Worm (Caenorhabditis elegans): ENCODE results near the gene Y54G11A.1.

Y54G11A.1 gene

ce11 chrII:14250147-14250965 lies 18.6 kb downstream of the Y54G11A.1 start, which contains the start of gene hmg-1.1 (continued):
- TF ChIP-seq egl-27 (tag; optimal IDR thresholded peaks at IDR 0.05): no peak
- no peak for TF ChIP-seq nhr-76 (tag; optimal IDR thresholded peaks at IDR 0.05)
- TF ChIP-seq sup-37 (GFP tag; optimal IDR thresholded peaks at IDR 0.05): no peak
- TF ChIP-seq snu-23 (GFP tag; optimal IDR thresholded peaks at IDR 0.05): peak; percentile 85
- peak; percentile 57 for TF ChIP-seq dsc-1 (tag; optimal IDR thresholded peaks at IDR 0.05)
- TF ChIP-seq lin-14 (GFP tag; optimal IDR thresholded peaks at IDR 0.05): peak; percentile 90
- peak; percentile 10 for TF ChIP-seq pax-3 (tag; optimal IDR thresholded peaks at IDR 0.05)
- peak; percentile 14 for TF ChIP-seq nhr-85 (tag)
- no peak for TF ChIP-seq aha-1 (tag; optimal IDR thresholded peaks at IDR 0.05)
- peak; percentile 68 for TF ChIP-seq nhr-20 (tag; optimal IDR thresholded peaks at IDR 0.05)
- no peak for TF ChIP-seq ceh-90 (tag; optimal IDR thresholded peaks at IDR 0.05)
- TF ChIP-seq nhr-11 (tag; optimal IDR thresholded peaks at IDR 0.05): no peak
- TF ChIP-seq alr-1 (tag; optimal IDR thresholded peaks at IDR 0.05; ENCODE audit: borderline replicate concordance): no peak
- TF ChIP-seq rnt-1 (tag; optimal IDR thresholded peaks at IDR 0.05): peak; percentile 54
- TF ChIP-seq ces-1 (GFP tag; optimal IDR thresholded peaks at IDR 0.05): no peak
- TF ChIP-seq nhr-77 (tag; optimal IDR thresholded peaks at IDR 0.05): peak; percentile 89
- no peak for TF ChIP-seq unc-62 (GFP tag; optimal IDR thresholded peaks at IDR 0.05)
- TF ChIP-seq elt-2 (tag; optimal IDR thresholded peaks at IDR 0.05): peak; percentile 0
- no peak; the same call in 1 of the 2 replicates for TF ChIP-seq unc-98 (GFP tag; IDR thresholded peaks at IDR 0.05)
- peak in 2 of 3 experiments; percentile 26 to 79 for TF ChIP-seq ceh-82 (tag; optimal IDR thresholded peaks at IDR 0.05)
- no peak for TF ChIP-seq nhr-28 (tag; optimal IDR thresholded peaks at IDR 0.05)
- TF ChIP-seq elt-3 (tag; optimal IDR thresholded peaks at IDR 0.05): peak in 1 of 6 experiments; percentile 26
- peak; percentile 20 for TF ChIP-seq lin-13 (GFP tag; optimal IDR thresholded peaks at IDR 0.05)
- TF ChIP-seq ama-1 (optimal IDR thresholded peaks at IDR 0.05): no peak
- TF ChIP-seq ztf-4 (tag; optimal IDR thresholded peaks at IDR 0.05): peak; percentile 79
- peak; percentile 77 for TF ChIP-seq swsn-7 (tag; optimal IDR thresholded peaks at IDR 0.05)
- no peak for TF ChIP-seq fkh-10 (GFP tag; optimal IDR thresholded peaks at IDR 0.05)
- peak; percentile 58 for TF ChIP-seq snpc-4 (tag; optimal IDR thresholded peaks at IDR 0.05)
- TF ChIP-seq hpl-2 (GFP tag; optimal IDR thresholded peaks at IDR 0.05): no peak
- no peak for TF ChIP-seq skn-1 (tag; optimal IDR thresholded peaks at IDR 0.05)
- TF ChIP-seq blmp-1 (tag; optimal IDR thresholded peaks at IDR 0.05): peak; percentile 71
- TF ChIP-seq grh-1 (GFP tag; IDR thresholded peaks at IDR 0.05): no peak
- TF ChIP-seq lin-15B (tag; optimal IDR thresholded peaks at IDR 0.05): peak; percentile 8
- TF ChIP-seq C16A3.4 (tag; optimal IDR thresholded peaks at IDR 0.05): peak; percentile 60
- peak; percentile 64 for TF ChIP-seq unc-86 (tag; optimal IDR thresholded peaks at IDR 0.05)
- no peak for TF ChIP-seq nhr-84 (tag; optimal IDR thresholded peaks at IDR 0.05)
- TF ChIP-seq pqm-1 (tag; optimal IDR thresholded peaks at IDR 0.05): no peak

ce11 chrII:14249489-14249888 lies 19.5 kb downstream of the Y54G11A.1 start:
- TF ChIP-seq xbp-1 (tag; optimal IDR thresholded peaks at IDR 0.05) (peak; percentile 47), egl-13 (tag; optimal IDR thresholded peaks at IDR 0.05) (peak; percentile 4), C04F5.9 (tag; optimal IDR thresholded peaks at IDR 0.05) (no peak), jun-1 (tag; optimal IDR thresholded peaks at IDR 0.05) (peak; percentile 35), fkh-4 (tag; optimal IDR thresholded peaks at IDR 0.05; ENCODE audit: borderline replicate concordance) (no peak), nhr-11 (tag; optimal IDR thresholded peaks at IDR 0.05) (no peak), dpl-1 (GFP tag; optimal IDR thresholded peaks at IDR 0.05) (peak in 2 of 3 experiments; percentile 48 to 57), unc-62 (GFP tag; optimal IDR thresholded peaks at IDR 0.05) (no peak), efl-3 (GFP tag; optimal IDR thresholded peaks at IDR 0.05) (no peak), unc-86 (tag; optimal IDR thresholded peaks at IDR 0.05) (peak; percentile 26), snpc-4 (tag; optimal IDR thresholded peaks at IDR 0.05) (no peak), tbx-2 (tag; optimal IDR thresholded peaks at IDR 0.05) (peak; percentile 35), lin-13 (GFP tag; optimal IDR thresholded peaks at IDR 0.05) (no peak), nhr-90 (tag; optimal IDR thresholded peaks at IDR 0.05; ENCODE audit: poor library complexity) (no peak), alr-1 (tag; optimal IDR thresholded peaks at IDR 0.05; ENCODE audit: borderline replicate concordance) (no peak), unc-130 (tag; optimal IDR thresholded peaks at IDR 0.05) (no peak), ceh-82 (tag; optimal IDR thresholded peaks at IDR 0.05) (peak; percentile 4 to 64 (median 37)), lin-14 (GFP tag; optimal IDR thresholded peaks at IDR 0.05) (peak; percentile 74), dsc-1 (tag; optimal IDR thresholded peaks at IDR 0.05) (peak; percentile 23), grh-1 (GFP tag; IDR thresholded peaks at IDR 0.05) (no peak), skn-1 (tag; optimal IDR thresholded peaks at IDR 0.05) (peak; percentile 16), blmp-1 (tag; optimal IDR thresholded peaks at IDR 0.05) (peak; percentile 32), pax-3 (tag; optimal IDR thresholded peaks at IDR 0.05) (no peak), elt-2 (tag; optimal IDR thresholded peaks at IDR 0.05) (no peak), sup-37 (GFP tag; optimal IDR thresholded peaks at IDR 0.05) (no peak), mep-1 (tag; optimal IDR thresholded peaks at IDR 0.05) (peak; percentile 50), ces-1 (GFP tag; optimal IDR thresholded peaks at IDR 0.05) (no peak), nhr-12 (tag; optimal IDR thresholded peaks at IDR 0.05) (no peak)
